Worm (Caenorhabditis elegans) whole organism, early embryonic: ENCODE results near the gene F53C3.1.

Experiments used
- B0310.2 ChIP-seq: sonication (generic microtip); optimal IDR thresholded peaks from 2 replicates; lab custom pipeline; 2016; ENCODE audit warnings: mild to moderate bottlenecking, missing genetic modification characterization, missing compliant biosample characterization
- ama-1 ChIP-seq: fragments of 150-350 bp; optimal IDR thresholded peaks from 2 replicates; lab custom pipeline; 2014
- ceh-13 ChIP-seq: fragments of 200-800 bp; sonication (Bioruptor generic); optimal IDR thresholded peaks from 2 replicates; lab custom pipeline; 2018; ENCODE audit warnings: mild to moderate bottlenecking, missing genetic modification characterization, missing compliant biosample characterization
- ceh-36 ChIP-seq: sonication (generic microtip); optimal IDR thresholded peaks from 2 replicates; lab custom pipeline; 2016; ENCODE audit warnings: missing genetic modification characterization, inconsistent platforms, missing compliant biosample characterization
- ets-7 ChIP-seq: sonication (generic microtip); optimal IDR thresholded peaks from 2 replicates; lab custom pipeline; 2016; ENCODE audit warnings: missing genotype, missing genetic modification characterization, missing compliant biosample characterization
- flt-1 ChIP-seq: fragments of 200-800 bp; sonication (Bioruptor generic); IDR thresholded peaks from 2 replicates; pipeline ENCODE4 v1.3.6; 2022; ENCODE audit warnings: missing genetic modification characterization, missing compliant biosample characterization
- hmbx-1 ChIP-seq: sonication (generic microtip); optimal IDR thresholded peaks from 2 replicates; lab custom pipeline; 2016; ENCODE audit warnings: mild to moderate bottlenecking, missing genetic modification characterization, missing compliant biosample characterization
- hmg-4 ChIP-seq: fragments of 200-800 bp; sonication (Bioruptor generic); optimal IDR thresholded peaks from 2 replicates; lab custom pipeline; 2018; ENCODE audit warnings: mild to moderate bottlenecking, missing genetic modification characterization, missing compliant biosample characterization
- tra-4 ChIP-seq: sonication (generic microtip); optimal IDR thresholded peaks from 2 replicates; lab custom pipeline; 2017; ENCODE audit warnings: missing genetic modification characterization, missing compliant biosample characterization

DNA sequence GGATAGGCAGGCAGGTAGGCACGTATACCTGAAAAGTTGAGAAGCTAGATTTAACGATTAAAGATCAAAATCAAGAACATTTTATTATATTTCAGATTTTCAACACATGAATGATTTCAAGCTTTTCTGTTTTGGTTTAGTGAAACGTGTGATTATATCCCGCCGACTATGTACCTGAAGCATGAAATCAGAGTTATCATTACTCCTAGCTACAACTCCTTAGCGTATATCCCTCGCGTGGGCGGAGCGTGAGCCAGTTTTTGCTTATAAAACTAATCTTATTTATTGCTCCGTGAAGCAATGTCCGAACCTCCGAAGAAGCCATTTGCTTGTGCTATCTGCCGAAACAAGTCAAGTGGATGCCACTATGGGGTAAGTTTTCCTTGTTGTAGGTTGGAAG, 31.9 kb upstream of the F53C3.1 start, which contains the start of gene nhr-166:
- no peak for TF ChIP-seq flt-1 (GFP tag; lab: Robert Waterston, UW)
- TF ChIP-seq ama-1 (lab: Kevin White, UChicago): no peak
- no peak for TF ChIP-seq hmbx-1 (tag; lab: Kevin White, UChicago)
- TF ChIP-seq hmg-4 (GFP tag; lab: Kevin White, UChicago): no peak
- TF ChIP-seq ets-7 (tag; lab: Kevin White, UChicago): no peak
- TF ChIP-seq ceh-36 (tag; lab: Kevin White, UChicago): no peak
- no peak for TF ChIP-seq B0310.2 (tag; lab: Kevin White, UChicago)
- no peak for TF ChIP-seq tra-4
- no peak for TF ChIP-seq ceh-13 (GFP tag; lab: Kevin White, UChicago)
